Worm (Caenorhabditis elegans): Measurements from ENCODE around the gene his-64.

DNA sequence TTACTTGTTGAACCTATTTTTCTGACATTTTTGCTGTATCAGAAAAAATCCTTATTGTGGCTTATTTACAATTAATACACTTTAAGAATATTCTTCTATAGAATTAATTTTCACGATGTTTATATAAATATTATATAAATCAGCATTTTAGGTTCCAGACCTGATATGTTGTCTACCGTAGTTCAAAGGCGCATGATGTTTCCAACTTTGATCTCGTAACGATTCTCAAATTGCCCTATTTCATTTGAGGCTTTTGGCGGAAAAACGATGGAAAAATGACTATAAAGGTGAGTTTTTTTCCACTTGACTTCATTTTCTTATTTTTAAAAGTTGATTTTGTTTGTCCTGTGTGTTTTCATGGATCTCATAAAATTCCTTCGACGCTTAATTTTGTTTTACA lies 3.2 kb downstream of the his-64 start, which contains the start of gene gfat-2:
- no peak for TF ChIP-seq nhr-20 (tag; optimal IDR thresholded peaks at IDR 0.05)
- no peak for TF ChIP-seq nhr-12 (tag; optimal IDR thresholded peaks at IDR 0.05)
- TF ChIP-seq aly-2 (tag; optimal IDR thresholded peaks at IDR 0.05): no peak
- no peak for TF ChIP-seq unc-62 (GFP tag; optimal IDR thresholded peaks at IDR 0.05)
- no peak for TF ChIP-seq pag-3 (tag; optimal IDR thresholded peaks at IDR 0.05; ENCODE audit: borderline replicate concordance, insufficient read depth)
- no peak for TF ChIP-seq F16B12.6 (tag; optimal IDR thresholded peaks at IDR 0.05)
- TF ChIP-seq elt-3 (tag; optimal IDR thresholded peaks at IDR 0.05): no peak
- TF ChIP-seq unc-30 (tag; optimal IDR thresholded peaks at IDR 0.05): no peak
- no peak for TF ChIP-seq swsn-7 (tag; optimal IDR thresholded peaks at IDR 0.05)
- TF ChIP-seq Y116A8C.19 (tag; optimal IDR thresholded peaks at IDR 0.05; ENCODE audit: borderline replicate concordance): no peak
- TF ChIP-seq ceh-90 (tag; optimal IDR thresholded peaks at IDR 0.05): no peak
- no peak for TF ChIP-seq tbx-2 (tag; optimal IDR thresholded peaks at IDR 0.05)
- no peak for TF ChIP-seq mdl-1 (tag; optimal IDR thresholded peaks at IDR 0.05)
- TF ChIP-seq tlp-1 (tag; optimal IDR thresholded peaks at IDR 0.05): no peak
